Worm (Caenorhabditis elegans): ENCODE results near the gene phg-1.

Gene phg-1

DNA sequence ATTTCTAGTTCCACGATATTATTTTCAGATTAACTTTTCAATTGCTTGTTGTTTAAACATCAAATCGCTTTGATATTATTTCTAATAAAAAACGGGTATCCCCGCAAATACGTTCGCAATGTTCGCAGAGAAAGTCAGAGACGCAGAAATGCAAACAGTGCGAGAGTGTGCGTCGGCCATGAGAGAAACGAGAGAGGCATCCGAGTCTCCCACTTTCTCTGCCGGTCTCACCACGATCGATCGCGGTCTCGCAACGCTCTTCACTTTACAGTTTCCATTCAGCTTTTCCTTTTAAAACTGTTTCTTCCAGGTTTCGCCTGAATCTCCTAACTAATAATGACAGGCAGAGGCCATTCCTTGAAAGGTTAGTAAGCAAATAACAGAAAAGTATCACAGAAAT is 36.9 kb downstream of the phg-1 start, which contains the start of gene F33H1.4 (continued):
- TF ChIP-seq ztf-4 (tag; optimal IDR thresholded peaks at IDR 0.05) (no peak), fkh-8 (tag; optimal IDR thresholded peaks at IDR 0.05) (peak; percentile 50), tlp-1 (tag; optimal IDR thresholded peaks at IDR 0.05) (no peak), ces-1 (GFP tag; optimal IDR thresholded peaks at IDR 0.05) (no peak), F16B12.6 (tag; optimal IDR thresholded peaks at IDR 0.05) (peak; percentile 23), ama-1 (optimal IDR thresholded peaks at IDR 0.05) (no peak), pax-3 (tag; optimal IDR thresholded peaks at IDR 0.05) (no peak), sox-4 (tag; optimal IDR thresholded peaks at IDR 0.05) (no peak), pqm-1 (tag; optimal IDR thresholded peaks at IDR 0.05) (no peak), unc-30 (tag; optimal IDR thresholded peaks at IDR 0.05) (no peak), nhr-28 (tag; optimal IDR thresholded peaks at IDR 0.05) (no peak), hlh-17 (GFP tag; optimal IDR thresholded peaks at IDR 0.05; ENCODE audit: borderline replicate concordance) (no peak), unc-98 (GFP tag; IDR thresholded peaks at IDR 0.05) (no peak), C04F5.9 (tag; optimal IDR thresholded peaks at IDR 0.05) (no peak), egl-13 (tag; optimal IDR thresholded peaks at IDR 0.05) (no peak), nhr-47 (tag; optimal IDR thresholded peaks at IDR 0.05) (peak; percentile 61), ceh-8 (GFP tag; optimal IDR thresholded peaks at IDR 0.05) (no peak), dpl-1 (GFP tag; optimal IDR thresholded peaks at IDR 0.05) (peak; percentile 27 to 50 (median 50)), zip-4 (GFP tag; optimal IDR thresholded peaks at IDR 0.05) (peak; percentile 30), ets-5 (GFP tag; IDR thresholded peaks at IDR 0.05) (no peak), ceh-90 (tag; optimal IDR thresholded peaks at IDR 0.05) (no peak), unc-62 (GFP tag; optimal IDR thresholded peaks at IDR 0.05) (no peak), xbp-1 (tag; optimal IDR thresholded peaks at IDR 0.05) (peak; percentile 16), sptf-1 (tag; optimal IDR thresholded peaks at IDR 0.05) (no peak), nhr-20 (tag; optimal IDR thresholded peaks at IDR 0.05) (peak; percentile 48), nhr-19 (GFP tag; conservative IDR thresholded peaks at IDR 0.05) (peak; percentile 17), C34B4.2 (tag; optimal IDR thresholded peaks at IDR 0.05) (no peak), ceh-63 (GFP tag; optimal IDR thresholded peaks at IDR 0.05) (no peak), rnt-1 (tag; optimal IDR thresholded peaks at IDR 0.05) (peak; percentile 61), hlh-4 (tag; optimal IDR thresholded peaks at IDR 0.05) (no peak), irx-1 (tag; optimal IDR thresholded peaks at IDR 0.05) (no peak), unc-86 (tag; optimal IDR thresholded peaks at IDR 0.05) (peak; percentile 7), pag-3 (tag; optimal IDR thresholded peaks at IDR 0.05; ENCODE audit: borderline replicate concordance, insufficient read depth) (no peak), elt-2 (tag; optimal IDR thresholded peaks at IDR 0.05) (no peak), skn-1 (tag; optimal IDR thresholded peaks at IDR 0.05) (peak; percentile 3), nhr-12 (tag; optimal IDR thresholded peaks at IDR 0.05) (no peak), dsc-1 (tag; optimal IDR thresholded peaks at IDR 0.05) (no peak), Y116A8C.19 (tag; optimal IDR thresholded peaks at IDR 0.05; ENCODE audit: borderline replicate concordance) (no peak), nhr-237 (tag; optimal IDR thresholded peaks at IDR 0.05) (no peak), lsy-2 (tag; optimal IDR thresholded peaks at IDR 0.05) (peak; percentile 83 to 97), mab-9 (GFP tag; IDR thresholded peaks at IDR 0.05) (no peak), isw-1 (GFP tag; IDR thresholded peaks at IDR 0.05) (no peak), nhr-76 (tag; optimal IDR thresholded peaks at IDR 0.05) (no peak), sup-37 (GFP tag; optimal IDR thresholded peaks at IDR 0.05) (no peak), snpc-4 (tag; optimal IDR thresholded peaks at IDR 0.05) (no peak), egl-27 (tag; optimal IDR thresholded peaks at IDR 0.05) (no peak), aly-2 (tag; optimal IDR thresholded peaks at IDR 0.05) (peak; percentile 6), jun-1 (tag; optimal IDR thresholded peaks at IDR 0.05) (peak; percentile 8), blmp-1 (tag; optimal IDR thresholded peaks at IDR 0.05) (peak; percentile 91), grh-1 (GFP tag; IDR thresholded peaks at IDR 0.05) (no peak), swsn-7 (tag; optimal IDR thresholded peaks at IDR 0.05) (peak; percentile 35), zag-1 (tag; optimal IDR thresholded peaks at IDR 0.05) (no peak), nhr-85 (tag) (peak; percentile 64), unc-130 (tag; optimal IDR thresholded peaks at IDR 0.05) (no peak)

Data from whole organism, L1 larva.